Fruit fly (Drosophila melanogaster): ENCODE data around the gene HP1c.

dm6 chr3R:22753600-22753894, 8.1 kb downstream of the HP1c start:
- TF ChIP-seq CTCF (optimal IDR thresholded peaks at IDR 0.05) (no peak), CG8478 (optimal IDR thresholded peaks at IDR 0.05) (no peak)

Data from S2 (cell line).